Worm (Caenorhabditis elegans) whole organism, late embryonic: Measurements from ENCODE around the gene ttm-2.

Experiments
- C08G9.2 ChIP-seq: sonication (generic microtip); optimal IDR thresholded peaks from 2 replicates; lab custom pipeline; 2016; ENCODE audit warnings: mild to moderate bottlenecking, missing genetic modification characterization, moderate library complexity, missing compliant biosample characterization
- Y22D7AL.16 ChIP-seq: sonication (generic microtip); optimal IDR thresholded peaks from 2 replicates; lab custom pipeline; 2016; ENCODE audit warnings: missing genetic modification characterization, missing compliant biosample characterization
- ceh-2 ChIP-seq: sonication (generic microtip); optimal IDR thresholded peaks from 2 replicates; lab custom pipeline; 2016; ENCODE audit warnings: missing genotype, missing genetic modification characterization, missing compliant biosample characterization
- ceh-34 ChIP-seq: sonication (generic microtip); optimal IDR thresholded peaks from 2 replicates; lab custom pipeline; 2016; ENCODE audit warnings: mild to moderate bottlenecking, missing genetic modification characterization, missing compliant biosample characterization
- ceh-45 ChIP-seq: fragments of 200-800 bp; sonication (Bioruptor generic); IDR thresholded peaks from 2 replicates; pipeline ENCODE4 v1.3.6; 2022; ENCODE audit warnings: missing genetic modification reagents, missing genetic modification characterization, missing compliant biosample characterization
- dve-1 ChIP-seq: sonication (generic microtip); optimal IDR thresholded peaks from 2 replicates; lab custom pipeline; 2017; ENCODE audit warnings: antibody characterized with exemption, mild to moderate bottlenecking, missing genetic modification characterization, missing compliant biosample characterization
- elt-2 ChIP-seq: sonication (generic microtip); optimal IDR thresholded peaks from 2 replicates; lab custom pipeline; 2016; ENCODE audit warnings: missing genetic modification reagents, missing genetic modification characterization, missing compliant biosample characterization
- pha-4 ChIP-seq: fragments of 150-350 bp; optimal IDR thresholded peaks from 2 replicates; lab custom pipeline; 2018; ENCODE audit warnings: missing biosample characterization, missing genetic modification reagents, missing genetic modification characterization
- pqm-1 ChIP-seq: sonication (generic microtip); optimal IDR thresholded peaks from 2 replicates; lab custom pipeline; 2016; ENCODE audit warnings: missing genetic modification characterization, missing compliant biosample characterization
- sox-4 ChIP-seq: sonication (generic microtip); optimal IDR thresholded peaks from 2 replicates; lab custom pipeline; 2017; ENCODE audit warnings: mild to moderate bottlenecking, missing genetic modification characterization, inconsistent platforms, missing compliant biosample characterization
- unc-3 ChIP-seq, 2 experiments: fragments of 200-800 bp in 1 of 2; sonication (Bioruptor generic) in 1 of 2; sonication (generic microtip) in 1 of 2; conservative IDR thresholded peaks in 1 of 2; optimal IDR thresholded peaks in 1 of 2; 2 replicates each; pipeline versions ENCODE4 v1.3.6 to Lab custom; 2016 to 2022; ENCODE audit warnings: missing compliant biosample characterization in 2 of 2, missing genetic modification characterization in 2 of 2, missing genetic modification reagents in 1 of 2

DNA sequence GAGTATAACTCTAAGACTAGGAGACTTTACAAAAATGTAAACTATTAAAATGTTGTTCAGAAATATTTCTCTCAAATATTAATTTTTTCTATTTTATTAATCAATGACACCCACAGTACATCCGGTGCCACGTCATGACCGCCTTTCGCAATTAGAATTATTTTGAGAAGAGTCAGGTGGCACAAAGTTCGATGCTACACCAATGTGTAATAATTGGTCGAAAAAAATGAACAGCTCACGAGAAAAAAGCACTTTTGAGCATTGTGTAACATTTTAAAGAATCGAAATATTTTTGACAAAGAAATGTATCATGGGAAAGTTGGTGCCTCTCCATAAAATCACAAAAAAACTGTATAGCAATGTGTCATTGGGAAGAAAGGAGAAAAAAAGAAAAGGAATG lies 40.5 kb upstream of the ttm-2 start:
- TF ChIP-seq unc-3 (GFP tag; conservative IDR thresholded peaks at IDR 0.05; lab: Robert Waterston, UW) (no peak), unc-3 (tag; optimal IDR thresholded peaks at IDR 0.05; lab: Kevin White, UChicago) (no peak), ceh-2 (tag; lab: Kevin White, UChicago) (no peak), ceh-45 (GFP tag; lab: Robert Waterston, UW) (no peak), C08G9.2 (no peak), dve-1 (tag; lab: Kevin White, UChicago) (no peak), elt-2 (tag; lab: Kevin White, UChicago) (no peak), sox-4 (tag; lab: Kevin White, UChicago) (no peak), pha-4 (tag; lab: Kevin White, UChicago) (no peak), Y22D7AL.16 (tag; lab: Kevin White, UChicago) (no peak), pqm-1 (tag; lab: Kevin White, UChicago) (no peak), ceh-34 (no peak)
